Worm (Caenorhabditis elegans): ENCODE results near the gene lig-4.

DNA sequence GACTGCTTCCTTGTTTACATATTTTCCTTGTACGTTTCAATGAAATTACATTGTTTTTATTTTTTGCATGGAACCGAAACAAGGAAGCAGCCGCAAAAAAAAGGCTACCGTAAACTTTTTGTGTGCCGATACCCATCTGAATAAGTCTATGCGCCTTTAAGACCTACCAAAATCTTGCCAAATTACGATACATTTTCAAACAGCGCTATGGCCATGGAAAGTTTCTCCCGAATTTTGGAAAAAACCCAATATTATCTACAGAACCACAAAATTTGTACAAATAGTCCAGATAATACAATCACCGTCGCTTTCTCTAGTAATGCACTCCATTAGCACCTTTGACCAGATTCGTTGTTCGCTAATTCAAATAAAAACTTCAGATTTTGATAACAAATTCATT, 50.5 kb downstream of the lig-4 start:
- TF ChIP-seq lir-3 (tag; optimal IDR thresholded peaks at IDR 0.05; ENCODE audit: poor library complexity) (no peak), vab-15 (tag; optimal IDR thresholded peaks at IDR 0.05) (no peak), skn-1 (tag; optimal IDR thresholded peaks at IDR 0.05) (no peak), unc-86 (tag; optimal IDR thresholded peaks at IDR 0.05) (no peak), lin-39 (tag; optimal IDR thresholded peaks at IDR 0.05) (no peak), zip-4 (GFP tag; optimal IDR thresholded peaks at IDR 0.05) (no peak)
